Fruit fly (Drosophila melanogaster) whole organism, prepupa: ENCODE data around the gene TyrR.

Source experiments
- Blimp-1 ChIP-seq: fragments of 200-800 bp; sonication (Bioruptor generic); optimal IDR thresholded peaks from 3 replicates; lab custom pipeline; 2017; ENCODE audit warnings: missing biosample characterization, missing genetic modification characterization, mild to moderate bottlenecking, moderate library complexity, missing genetic modification reagents
- CG10631 ChIP-seq: fragments of 200-800 bp; sonication (Bioruptor generic); optimal IDR thresholded peaks from 2 replicates; lab custom pipeline; 2016; ENCODE audit warnings: missing biosample characterization, missing genetic modification characterization
- CG1621 ChIP-seq: fragments of 200-800 bp; sonication (Bioruptor generic); optimal IDR thresholded peaks from 3 replicates; lab custom pipeline; 2018; ENCODE audit warnings: missing biosample characterization, mild to moderate bottlenecking, missing genetic modification characterization
- CG34406 ChIP-seq: fragments of 200-800 bp; sonication (Bioruptor generic); optimal IDR thresholded peaks from 3 replicates; lab custom pipeline; 2016; ENCODE audit warnings: missing biosample characterization, missing genetic modification characterization
- CG3919 ChIP-seq: fragments of 200-800 bp; sonication (Bioruptor generic); optimal IDR thresholded peaks from 3 replicates; lab custom pipeline; 2016; ENCODE audit warnings: missing biosample characterization, missing genetic modification characterization
- CG4318 ChIP-seq: fragments of 200-800 bp; sonication (Bioruptor generic); optimal IDR thresholded peaks from 3 replicates; lab custom pipeline; 2017; ENCODE audit warnings: missing biosample characterization, mild to moderate bottlenecking, missing genetic modification characterization
- CG6792 ChIP-seq: fragments of 200-800 bp; sonication (Bioruptor generic); optimal IDR thresholded peaks from 3 replicates; lab custom pipeline; 2016; ENCODE audit warnings: missing biosample characterization, missing genetic modification characterization
- CG6808 ChIP-seq: fragments of 200-800 bp; sonication (Bioruptor generic); optimal IDR thresholded peaks from 3 replicates; lab custom pipeline; 2017; ENCODE audit warnings: missing biosample characterization, missing genetic modification characterization, mild to moderate bottlenecking, moderate library complexity, missing genetic modification reagents
- CG6854 ChIP-seq: fragments of 200-800 bp; sonication (Bioruptor generic); optimal IDR thresholded peaks from 2 replicates; lab custom pipeline; 2017; ENCODE audit warnings: missing biosample characterization, mild to moderate bottlenecking, missing genetic modification characterization
- CG8119 ChIP-seq: fragments of 200-800 bp; sonication (Bioruptor generic); IDR thresholded peaks from 3 replicates; pipeline ENCODE4 v1.3.6; 2022; ENCODE audit warnings: missing biosample characterization, missing genetic modification characterization
- CG8319 ChIP-seq: fragments of 200-800 bp; sonication (Bioruptor generic); optimal IDR thresholded peaks from 3 replicates; lab custom pipeline; 2016; ENCODE audit warnings: missing biosample characterization, missing genetic modification characterization
- CG8632 ChIP-seq: fragments of 200-800 bp; sonication (Bioruptor generic); optimal IDR thresholded peaks from 3 replicates; lab custom pipeline; 2016; ENCODE audit warnings: missing biosample characterization, missing genetic modification characterization
- CG9139 ChIP-seq: fragments of 200-800 bp; sonication (Bioruptor generic); optimal IDR thresholded peaks from 3 replicates; lab custom pipeline; 2017; ENCODE audit warnings: missing biosample characterization, mild to moderate bottlenecking, missing genetic modification characterization
- Eip78C ChIP-seq: fragments of 200-800 bp; sonication (Bioruptor generic); peaks from one replicate; lab custom pipeline; 2016; ENCODE audit warnings: missing biosample characterization, missing genetic modification characterization
- Eip93F ChIP-seq: fragments of 200-800 bp; sonication (Bioruptor generic); optimal IDR thresholded peaks from 2 replicates; lab custom pipeline; 2016; ENCODE audit warnings: missing biosample characterization, mild to moderate bottlenecking, missing genetic modification characterization
- Ets21C ChIP-seq: fragments of 200-800 bp; sonication (Bioruptor generic); optimal IDR thresholded peaks from 3 replicates; lab custom pipeline; 2016; ENCODE audit warnings: missing biosample characterization, missing genetic modification characterization
- Ets96B ChIP-seq: fragments of 200-800 bp; optimal IDR thresholded peaks from 2 replicates; lab custom pipeline; 2019; ENCODE audit warnings: missing biosample characterization, mild to moderate bottlenecking, missing genetic modification characterization, moderate library complexity
- Gug ChIP-seq: fragments of 200-800 bp; sonication (Bioruptor generic); IDR thresholded peaks from 2 replicates; pipeline ENCODE4 v1.3.6; 2022; ENCODE audit warnings: missing biosample characterization, missing genetic modification characterization
- Hr38 ChIP-seq: sonication (Bioruptor generic); optimal IDR thresholded peaks from 2 replicates; lab custom pipeline; 2016; ENCODE audit warnings: missing biosample characterization, missing genetic modification characterization
- Hr4 ChIP-seq: fragments of 200-800 bp; sonication (Bioruptor generic); optimal IDR thresholded peaks from 3 replicates; lab custom pipeline; 2016; ENCODE audit warnings: missing biosample characterization, missing genetic modification characterization
- Smox ChIP-seq: fragments of 200-800 bp; sonication (Bioruptor generic); optimal IDR thresholded peaks from 3 replicates; lab custom pipeline; 2016; ENCODE audit warnings: missing biosample characterization, missing genetic modification characterization
- Sox102F ChIP-seq: fragments of 200-800 bp; sonication (Bioruptor generic); optimal IDR thresholded peaks from 2 replicates; lab custom pipeline; 2016; ENCODE audit warnings: missing biosample characterization, mild to moderate bottlenecking, missing genetic modification characterization
- cyc ChIP-seq: fragments of 200-800 bp; sonication (Bioruptor generic); optimal IDR thresholded peaks from 3 replicates; lab custom pipeline; 2016; ENCODE audit warnings: missing biosample characterization, missing genetic modification characterization
- dsx ChIP-seq: fragments of 200-800 bp; optimal IDR thresholded peaks from 3 replicates; lab custom pipeline; 2019; ENCODE audit warnings: missing biosample characterization, mild to moderate bottlenecking, missing genetic modification characterization, moderate library complexity; ENCODE audit not compliant: poor library complexity, severe bottlenecking
- eg ChIP-seq: fragments of 200-800 bp; sonication (Bioruptor generic); IDR thresholded peaks from 3 replicates; pipeline ENCODE4 v1.3.6; 2022; ENCODE audit warnings: missing biosample characterization, missing genetic modification characterization
- fd59A ChIP-seq: fragments of 200-800 bp; sonication (Bioruptor generic); optimal IDR thresholded peaks from 2 replicates; lab custom pipeline; 2017; ENCODE audit warnings: missing biosample characterization, mild to moderate bottlenecking, missing genetic modification characterization, missing genetic modification reagents
- fkh ChIP-seq: fragments of 200-800 bp; sonication (Bioruptor generic); optimal IDR thresholded peaks from 3 replicates; lab custom pipeline; 2017; ENCODE audit warnings: missing biosample characterization, mild to moderate bottlenecking, missing genetic modification characterization, moderate library complexity
- lz ChIP-seq: fragments of 200-800 bp; sonication (Bioruptor generic); optimal IDR thresholded peaks from 3 replicates; lab custom pipeline; 2016; ENCODE audit warnings: missing biosample characterization, missing genetic modification characterization
- pdm3 ChIP-seq: fragments of 200-800 bp; sonication (Bioruptor generic); optimal IDR thresholded peaks from 3 replicates; lab custom pipeline; 2016; ENCODE audit warnings: missing biosample characterization, missing genetic modification characterization
- salr ChIP-seq, 2 experiments: fragments of 200-800 bp; sonication (Bioruptor generic); optimal IDR thresholded peaks; 3 replicates each; lab custom pipeline; 2016 to 2018; ENCODE audit warnings: missing biosample characterization in 2 of 2, missing genetic modification characterization in 2 of 2, mild to moderate bottlenecking in 1 of 2
- svp ChIP-seq: fragments of 200-800 bp; sonication (Bioruptor generic); peaks from one replicate; lab custom pipeline; 2016; ENCODE audit warnings: missing biosample characterization, missing genetic modification characterization
- topi ChIP-seq: fragments of 200-800 bp; sonication (Bioruptor generic); optimal IDR thresholded peaks from 3 replicates; lab custom pipeline; 2016; ENCODE audit warnings: missing biosample characterization, missing genetic modification characterization

The TyrR gene

DNA sequence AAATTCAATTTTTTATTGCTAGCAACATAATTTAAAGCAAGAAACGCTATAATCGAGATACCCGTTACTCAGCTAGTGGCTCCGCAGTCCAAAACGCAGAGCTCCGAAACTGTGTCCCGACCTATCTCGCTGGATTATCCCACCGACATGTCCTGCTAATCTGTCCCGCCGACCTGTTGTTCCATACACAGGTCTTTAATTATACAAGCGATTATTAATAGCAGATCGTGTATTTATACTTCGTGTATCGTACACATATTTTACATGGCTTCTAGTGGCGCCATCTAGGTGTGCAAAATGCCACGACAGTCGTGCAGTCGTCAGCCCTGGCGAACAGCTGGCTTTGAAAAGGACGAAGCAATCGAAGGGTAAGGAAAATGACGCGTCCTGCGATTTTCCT, 29.7 kb downstream of the TyrR start, which contains the start of gene CG14321:
TSS of gene CG14321 (plus strand) at position 338 of the 400 bp plus-strand sequence.
- TF ChIP-seq Hr4 (no peak), fkh (GFP tag; lab: Kevin White, UChicago) (no peak), topi (GFP tag; lab: Kevin White, UChicago) (no peak), Blimp-1 (GFP tag; lab: Kevin White, UChicago) (no peak), lz (no peak), CG8119 (GFP tag; lab: Robert Waterston, UW) (no peak), Eip93F (GFP tag; lab: Kevin White, UChicago) (no peak), CG3919 (GFP tag; lab: Kevin White, UChicago) (no peak), Gug (GFP tag; lab: Robert Waterston, UW) (no peak), CG6808 (GFP tag; lab: Kevin White, UChicago) (no peak), salr (GFP tag; optimal IDR thresholded peaks at IDR 0.05; lab: Kevin White, UChicago) (no peak), CG10631 (GFP tag; lab: Kevin White, UChicago) (no peak), Ets96B (tag; lab: Kevin White, UChicago) (no peak), Ets21C (GFP tag; lab: Kevin White, UChicago) (no peak), CG8632 (no peak), CG6854 (GFP tag; lab: Kevin White, UChicago) (no peak), Hr38 (GFP tag; lab: Kevin White, UChicago) (no peak), pdm3 (GFP tag; lab: Kevin White, UChicago) (no peak), fd59A (GFP tag; lab: Kevin White, UChicago) (no peak)

DNA sequence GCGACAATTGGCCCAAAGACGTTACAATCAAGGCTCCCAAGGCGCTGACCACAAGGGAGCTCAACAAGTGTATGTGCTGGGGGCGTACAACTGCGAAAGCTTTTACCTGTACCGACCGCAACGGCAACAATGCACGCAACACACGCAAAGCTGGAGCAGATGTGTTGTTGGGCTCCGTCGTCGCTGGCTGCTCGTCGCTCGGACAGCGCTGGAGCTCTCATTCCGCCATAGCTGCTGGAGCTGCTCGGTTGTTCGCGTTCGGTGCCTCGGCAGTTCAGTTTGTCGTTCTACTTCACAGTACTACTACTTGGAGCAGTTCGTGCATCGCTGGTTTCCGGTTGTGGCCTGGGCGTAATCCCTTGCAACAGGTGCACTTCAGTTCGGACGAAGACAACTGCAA, 37.4 kb downstream of the TyrR start, which contains the start of gene Lgr1:
TSS of gene Lgr1 (plus strand) at position 220 of the 400 bp plus-strand sequence.
- no peak for TF ChIP-seq CG6792 (GFP tag; lab: Kevin White, UChicago)

DNA sequence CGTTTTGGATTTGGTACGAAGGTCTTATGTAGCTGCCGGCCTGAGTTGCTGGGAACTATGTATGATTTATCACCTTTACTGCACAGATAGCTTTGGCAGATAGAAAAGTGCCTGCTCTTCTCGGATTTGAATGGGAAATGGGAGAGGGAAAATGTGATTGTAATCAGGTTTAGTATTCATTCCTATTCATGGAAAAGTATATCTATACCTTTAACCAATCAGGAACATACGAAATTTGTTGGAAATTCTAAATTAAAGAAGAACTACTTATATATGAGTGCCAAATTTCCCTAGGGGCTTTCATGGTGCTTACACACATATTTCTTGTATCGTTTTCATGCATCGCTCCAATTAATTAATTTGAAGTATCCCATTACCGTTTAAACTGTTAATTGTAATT, 38.0 kb downstream of the TyrR start, which contains the start of gene Atg8b:
TSS of gene Atg8b (minus strand) at position 101 of the 400 bp plus-strand sequence.
- TF ChIP-seq CG8119 (GFP tag; lab: Robert Waterston, UW) (no peak), CG34406 (GFP tag; lab: Kevin White, UChicago) (no peak), CG9139 (GFP tag; lab: Kevin White, UChicago) (no peak), CG8319 (GFP tag; lab: Kevin White, UChicago) (no peak), CG8632 (no peak), cyc (no peak), CG6792 (GFP tag; lab: Kevin White, UChicago) (no peak), eg (GFP tag; lab: Robert Waterston, UW) (no peak), Smox (GFP tag; lab: Kevin White, UChicago) (no peak), CG1621 (no peak), Ets21C (GFP tag; lab: Kevin White, UChicago) (no peak), svp (GFP tag; lab: Kevin White, UChicago) (no peak), Sox102F (no peak), CG6854 (GFP tag; lab: Kevin White, UChicago) (no peak), CG4318 (GFP tag; lab: Kevin White, UChicago) (no peak), dsx (GFP tag; lab: Kevin White, UChicago) (no peak)

DNA sequence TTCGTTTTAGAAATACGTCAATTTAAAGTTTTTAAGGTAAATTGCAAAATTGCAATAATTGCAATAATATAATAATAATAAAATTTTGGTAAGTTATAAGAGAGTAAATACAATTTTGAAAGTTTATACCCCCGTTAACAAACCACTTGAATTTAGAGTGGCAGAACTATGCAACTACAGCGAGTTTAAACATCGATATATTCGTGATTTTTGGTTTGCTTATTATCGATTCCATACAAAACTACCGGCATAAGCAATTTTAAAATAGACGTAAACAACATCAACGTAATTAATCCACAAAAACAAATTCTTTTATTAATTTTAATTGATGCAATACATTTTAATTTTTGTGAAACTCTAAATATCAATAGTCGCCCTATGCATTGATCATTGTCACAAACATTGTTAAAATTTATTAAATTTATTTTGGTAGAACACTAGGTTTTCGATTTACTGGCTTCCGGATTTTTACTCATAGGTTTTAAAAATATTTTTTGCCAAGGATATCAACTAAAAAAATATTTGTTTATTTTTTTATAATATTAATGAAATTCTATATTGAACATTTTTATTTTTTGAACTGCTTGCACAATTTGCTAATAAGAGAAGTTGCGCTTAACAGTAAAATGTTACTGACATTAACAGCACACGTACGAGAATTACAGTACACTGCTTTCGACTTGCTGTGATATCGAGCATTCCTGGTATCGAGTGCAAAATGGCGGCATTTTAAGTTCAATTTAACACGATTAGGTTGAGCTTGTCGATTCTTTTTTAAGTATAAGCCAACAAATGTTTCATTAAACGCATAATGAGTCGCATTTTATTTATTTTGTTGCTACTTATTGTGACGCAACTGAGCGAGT, 44.0 kb downstream of the TyrR start, which contains the start of gene Pxt:
TSS of gene Pxt (plus strand) at position 695 of the 866 bp plus-strand sequence.
- TF ChIP-seq Eip78C (GFP tag; lab: Kevin White, UChicago) (peak; percentile 18), CG6792 (GFP tag; lab: Kevin White, UChicago) (no peak)
